Fruit fly (Drosophila melanogaster): Measurements from ENCODE around the gene ifc.
A peak's percentile ranks its signal among the peaks of the same experiment; 100 is the strongest.

Gene ifc

dm6 chr2L:5986940-5987339, 792 bp downstream of the ifc start (continued):
- TF ChIP-seq sqz (GFP tag; optimal IDR thresholded peaks at IDR 0.05) (no peak), CG1529 (GFP tag; optimal IDR thresholded peaks at IDR 0.05) (peak; percentile 86), lmd (GFP tag; IDR thresholded peaks at IDR 0.05) (no peak), CG17612 (GFP tag; IDR thresholded peaks at IDR 0.05) (no peak), zen (tag; optimal IDR thresholded peaks at IDR 0.05) (no peak), Hey (tag; optimal IDR thresholded peaks at IDR 0.05) (peak; percentile 40), prd (optimal IDR thresholded peaks at IDR 0.05) (no peak), prd (GFP tag; IDR thresholded peaks at IDR 0.05) (no peak), pnt (GFP tag; optimal IDR thresholded peaks at IDR 0.05) (no peak), CG18011 (GFP tag; optimal IDR thresholded peaks at IDR 0.05) (peak; percentile 32), NFAT (GFP tag; IDR thresholded peaks at IDR 0.05) (no peak), Lim3 (GFP tag; IDR thresholded peaks at IDR 0.05) (no peak), CHES-1-like (GFP tag; optimal IDR thresholded peaks at IDR 0.05) (no peak), CG12769 (tag; optimal IDR thresholded peaks at IDR 0.05) (no peak), insv (GFP tag; optimal IDR thresholded peaks at IDR 0.05) (no peak), CG15514 (GFP tag; optimal IDR thresholded peaks at IDR 0.05) (no peak), danr (GFP tag; IDR thresholded peaks at IDR 0.05) (no peak), PHDP (tag; optimal IDR thresholded peaks at IDR 0.05) (no peak), emc (GFP tag; optimal IDR thresholded peaks at IDR 0.05) (no peak), CG5180 (GFP tag; optimal IDR thresholded peaks at IDR 0.05) (no peak), vnd (GFP tag; IDR thresholded peaks at IDR 0.05; ENCODE audit: partially characterized antibody) (no peak), ap (GFP tag; IDR thresholded peaks at IDR 0.05) (no peak), CG42726 (GFP tag; IDR thresholded peaks at IDR 0.05; ENCODE audit: partially characterized antibody) (no peak), CG10959 (GFP tag; IDR thresholded peaks at IDR 0.05) (no peak), CG11696 (GFP tag; IDR thresholded peaks at IDR 0.05) (no peak), GATAe (GFP tag; conservative IDR thresholded peaks at IDR 0.05) (no peak), Dip2 (GFP tag; IDR thresholded peaks at IDR 0.05) (no peak), sd (tag; optimal IDR thresholded peaks at IDR 0.05) (no peak), CG7928 (GFP tag; optimal IDR thresholded peaks at IDR 0.05) (no peak), CG16815 (GFP tag; optimal IDR thresholded peaks at IDR 0.05) (no peak), CG7271 (tag; optimal IDR thresholded peaks at IDR 0.05) (no peak), CG34376 (GFP tag; optimal IDR thresholded peaks at IDR 0.05) (peak; percentile 75), NC2β (GFP tag; optimal IDR thresholded peaks at IDR 0.05) (no peak), CG2678 (tag; optimal IDR thresholded peaks at IDR 0.05) (no peak), ac (GFP tag; optimal IDR thresholded peaks at IDR 0.05) (no peak), tx (GFP tag; optimal IDR thresholded peaks at IDR 0.05) (no peak), Camta (GFP tag; optimal IDR thresholded peaks at IDR 0.05) (no peak), Xbp1 (GFP tag; optimal IDR thresholded peaks at IDR 0.05) (no peak), dan (GFP tag; IDR thresholded peaks at IDR 0.05) (no peak), MESR4 (GFP tag; optimal IDR thresholded peaks at IDR 0.05) (no peak), repo (GFP tag; optimal IDR thresholded peaks at IDR 0.05) (no peak), btn (GFP tag; optimal IDR thresholded peaks at IDR 0.05) (no peak), gt (GFP tag; IDR thresholded peaks at IDR 0.05) (no peak), Taf1 (GFP tag; IDR thresholded peaks at IDR 0.05) (no peak), Tbp (GFP tag; optimal IDR thresholded peaks at IDR 0.05) (no peak), lilli (GFP tag; optimal IDR thresholded peaks at IDR 0.05) (no peak), kay (GFP tag; optimal IDR thresholded peaks at IDR 0.05) (peak; percentile 28), CG4617 (GFP tag; optimal IDR thresholded peaks at IDR 0.05; ENCODE audit: borderline replicate concordance) (no peak), CG16863 (GFP tag; optimal IDR thresholded peaks at IDR 0.05) (no peak), CG12299 (tag; optimal IDR thresholded peaks at IDR 0.05) (no peak), exex (tag; optimal IDR thresholded peaks at IDR 0.05) (peak; percentile 87), usp (GFP tag; optimal IDR thresholded peaks at IDR 0.05) (no peak), CG1603 (tag; optimal IDR thresholded peaks at IDR 0.05) (no peak)

Measured in whole organism, embryonic.